Worm (Caenorhabditis elegans): Measurements from ENCODE around the gene Y39B6A.5.

The Y39B6A.5 gene

DNA sequence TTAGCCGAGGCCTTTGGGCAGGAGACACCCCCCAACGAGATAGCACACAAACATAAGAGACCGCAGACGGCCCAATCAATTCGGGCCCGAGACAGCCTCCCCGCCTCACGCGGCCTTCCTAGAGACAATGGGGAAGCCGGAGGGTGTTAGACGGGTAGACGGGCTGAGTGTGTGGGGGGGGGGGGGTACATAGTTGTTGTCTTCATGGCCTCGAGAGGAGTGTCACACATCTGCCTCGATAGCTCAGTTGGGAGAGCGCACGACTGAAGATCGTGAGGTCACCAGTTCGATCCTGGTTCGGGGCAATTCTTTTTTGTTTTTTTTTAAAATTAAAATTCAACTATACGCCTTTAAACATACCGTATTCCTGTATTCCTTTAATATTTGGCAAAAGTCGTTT, 32.9 kb downstream of the Y39B6A.5 start (continued):
- TF ChIP-seq F39B2.1 (GFP tag; IDR thresholded peaks at IDR 0.05) (no peak), ztf-22 (GFP tag; optimal IDR thresholded peaks at IDR 0.05) (peak; percentile 33), ztf-6 (GFP tag; IDR thresholded peaks at IDR 0.05) (no peak), madf-3 (GFP tag; IDR thresholded peaks at IDR 0.05) (no peak; the same call in 1 of the 2 replicates), pha-4 (tag; optimal IDR thresholded peaks at IDR 0.05) (no peak), B0336.3 (GFP tag; IDR thresholded peaks at IDR 0.05) (peak; percentile 69), nfya-1 (tag; optimal IDR thresholded peaks at IDR 0.05; ENCODE audit: borderline replicate concordance, insufficient read depth) (no peak), D2030.7 (GFP tag; IDR thresholded peaks at IDR 0.05) (peak; percentile 77), ets-4 (GFP tag; optimal IDR thresholded peaks at IDR 0.05) (no peak), F57C9.4 (tag; optimal IDR thresholded peaks at IDR 0.05) (no peak), aptf-2 (GFP tag; conservative IDR thresholded peaks at IDR 0.05) (no peak), ekl-4 (GFP tag; IDR thresholded peaks at IDR 0.05) (peak; percentile 78; the same call in 1 of the 2 replicates), ztf-3 (GFP tag; optimal IDR thresholded peaks at IDR 0.05) (peak; percentile 44), him-1 (tag; optimal IDR thresholded peaks at IDR 0.05) (no peak), snpc-3.4 (tag; optimal IDR thresholded peaks at IDR 0.05) (no peak), snpc-4 (GFP tag; optimal IDR thresholded peaks at IDR 0.05) (peak; percentile 45), snpc-4 (tag; optimal IDR thresholded peaks at IDR 0.05) (peak in 3 of 4 experiments; percentile 13 to 59 (median 23)), lag-1 (GFP tag; IDR thresholded peaks at IDR 0.05) (no peak), ceh-27 (GFP tag; optimal IDR thresholded peaks at IDR 0.05) (peak; percentile 79), hsf-1 (GFP tag; IDR thresholded peaks at IDR 0.05) (no peak), nhr-80 (tag; optimal IDR thresholded peaks at IDR 0.05) (no peak), nhr-179 (tag; optimal IDR thresholded peaks at IDR 0.05) (no peak), ztf-18 (tag; optimal IDR thresholded peaks at IDR 0.05) (peak; percentile 69), tbp1 (GFP tag; optimal IDR thresholded peaks at IDR 0.05) (peak; percentile 97), athp-1 (tag; optimal IDR thresholded peaks at IDR 0.05) (peak; percentile 77), C17E4.6 (GFP tag; IDR thresholded peaks at IDR 0.05) (0 out of 2 replicates have a peak, but pooled peaks have one; percentile 63), ceh-40 (GFP tag; IDR thresholded peaks at IDR 0.05) (0 out of 2 replicates have a peak, but pooled peaks have one; percentile 55), repo-1 (tag; optimal IDR thresholded peaks at IDR 0.05) (no peak), Y79H2A.3 (GFP tag; conservative IDR thresholded peaks at IDR 0.05) (peak; percentile 57; the same call in 1 of the 2 replicates), ZK185.1 (tag; optimal IDR thresholded peaks at IDR 0.05; ENCODE audit: poor library complexity, severe bottlenecking) (no peak), F49E8.2 (tag; optimal IDR thresholded peaks at IDR 0.05; ENCODE audit: insufficient read depth) (peak; percentile 58), nfyb-1 (GFP tag; IDR thresholded peaks at IDR 0.05) (peak; percentile 89), let-607 (tag; optimal IDR thresholded peaks at IDR 0.05) (peak; percentile 10 to 52), ccch-3 (GFP tag; optimal IDR thresholded peaks at IDR 0.05) (no peak), K11D2.4 (GFP tag; IDR thresholded peaks at IDR 0.05) (0 out of 2 replicates have a peak, but pooled peaks have one; percentile 48), egrh-3 (GFP tag; IDR thresholded peaks at IDR 0.05) (peak; percentile 89), ztf-26 (tag; optimal IDR thresholded peaks at IDR 0.05) (peak; percentile 58), F37B4.10 (GFP tag; IDR thresholded peaks at IDR 0.05) (no peak), F57A8.1 (GFP tag; optimal IDR thresholded peaks at IDR 0.05) (no peak), Y67H2A.10 (GFP tag; conservative IDR thresholded peaks at IDR 0.05) (peak; percentile 41; the same call in 1 of the 2 replicates), F10E7.11 (tag; optimal IDR thresholded peaks at IDR 0.05) (no peak), unc-62 (GFP tag; optimal IDR thresholded peaks at IDR 0.05) (no peak), lin-54 (GFP tag; optimal IDR thresholded peaks at IDR 0.05) (peak; percentile 67), rpc-1 (optimal IDR thresholded peaks at IDR 0.05) (peak; percentile 83), rpc-1 (tag; optimal IDR thresholded peaks at IDR 0.05) (peak; percentile 83), attf-3 (GFP tag; conservative IDR thresholded peaks at IDR 0.05) (peak; percentile 80), ceh-79 (tag; optimal IDR thresholded peaks at IDR 0.05) (peak; percentile 23), ztf-25 (GFP tag; IDR thresholded peaks at IDR 0.05) (peak; percentile 76; the same call in 1 of the 2 replicates), pbrm-1 (GFP tag; IDR thresholded peaks at IDR 0.05) (peak; percentile 81)
